Fruit fly (Drosophila melanogaster) S2 (cell line): ENCODE results near the gene CG34039.

Experiments
- CG8478 ChIP-seq: fragments of >200 bp; optimal IDR thresholded peaks from 2 replicates; lab custom pipeline; 2018
- CTCF ChIP-seq, 2 experiments: fragments of >200 bp; optimal IDR thresholded peaks; 2 replicates each; lab custom pipeline; 2018

DNA sequence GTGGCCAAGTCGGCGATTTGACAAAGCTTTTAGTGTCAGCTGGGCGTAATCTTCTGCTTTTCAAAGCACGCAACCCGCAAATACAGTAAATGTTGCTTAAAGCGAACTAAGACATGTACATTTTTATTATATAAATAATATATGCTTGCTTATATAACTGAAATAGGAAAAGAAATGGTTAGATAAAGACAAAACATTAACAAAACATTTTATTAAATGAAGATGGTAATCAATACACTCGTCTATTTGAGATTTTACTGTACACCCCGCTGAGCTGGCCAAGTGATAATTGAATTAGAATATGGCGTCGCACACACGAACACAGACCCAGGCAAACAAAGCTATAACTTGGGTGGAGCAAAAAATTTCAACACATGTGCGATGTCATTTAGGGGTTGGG lies 14.8 kb downstream of the CG34039 start:
- no peak for TF ChIP-seq CTCF (optimal IDR thresholded peaks at IDR 0.05; lab: Kevin White, UChicago)
- TF ChIP-seq CG8478 (lab: Kevin White, UChicago) = no peak
